Worm (Caenorhabditis elegans): ENCODE data around the gene F10G7.9.
A peak's percentile ranks its signal among the peaks of the same experiment; 100 is the strongest.

F10G7.9 gene

DNA sequence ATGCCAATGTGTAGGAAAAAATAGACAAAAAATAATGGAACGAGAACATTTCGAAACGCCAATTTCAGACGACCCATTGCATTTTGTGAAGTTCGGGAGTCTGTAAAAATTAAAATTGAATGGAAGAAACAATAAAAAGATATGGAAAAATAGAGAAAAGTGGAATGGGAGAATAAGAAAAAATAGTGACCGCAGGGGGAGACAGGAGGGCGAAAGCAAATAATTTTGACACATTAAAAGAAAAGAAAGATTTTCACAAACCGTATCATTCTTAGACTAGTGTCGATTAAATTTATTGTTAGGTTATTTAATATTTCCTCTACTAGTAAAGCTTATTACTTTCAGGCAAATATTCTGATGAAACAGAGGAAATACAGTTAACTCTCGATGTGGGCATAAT is 27.6 kb upstream of the F10G7.9 start, which contains the start of gene F41C3.11:
Gene F41C3.11 (minus strand): TSS at position 101 of the 400 bp plus-strand sequence.
- TF ChIP-seq ceh-31 (tag; optimal IDR thresholded peaks at IDR 0.05) (no peak), pag-3 (tag; optimal IDR thresholded peaks at IDR 0.05; ENCODE audit: borderline replicate concordance) (no peak), elt-2 (tag; optimal IDR thresholded peaks at IDR 0.05) (no peak), hlh-13 (GFP tag; optimal IDR thresholded peaks at IDR 0.05) (no peak), pros-1 (tag; optimal IDR thresholded peaks at IDR 0.05) (no peak), sdc-2 (tag; optimal IDR thresholded peaks at IDR 0.05) (no peak), npax-4 (tag; optimal IDR thresholded peaks at IDR 0.05) (no peak), gmeb-2 (tag; optimal IDR thresholded peaks at IDR 0.05) (no peak), ahr-1 (tag; optimal IDR thresholded peaks at IDR 0.05) (no peak)

DNA sequence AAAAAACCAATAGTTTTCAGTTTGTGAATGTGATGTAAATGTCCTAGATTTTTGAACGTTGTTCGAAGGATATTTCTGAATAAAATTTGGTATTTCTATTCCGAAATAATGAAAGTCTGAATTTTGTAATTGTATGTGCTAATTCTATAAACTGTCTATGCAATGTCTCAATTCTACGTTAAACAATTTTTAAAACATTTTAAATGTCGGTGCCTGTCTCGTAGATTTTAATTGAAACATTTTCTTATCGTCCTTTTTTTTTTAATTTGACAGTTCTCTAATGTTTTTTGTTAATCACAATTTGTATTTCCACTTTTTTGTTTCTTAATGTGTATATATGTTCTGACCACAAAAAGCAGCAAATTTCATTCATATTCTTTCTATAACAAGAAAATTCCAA is 23.4 kb upstream of the F10G7.9 start, which contains the start of gene F41C3.7:
Gene F41C3.7 (plus strand): TSS at position 301 of the 400 bp plus-strand sequence.
- no peak for TF ChIP-seq K09A11.1 (tag; optimal IDR thresholded peaks at IDR 0.05; ENCODE audit: insufficient read depth)

DNA sequence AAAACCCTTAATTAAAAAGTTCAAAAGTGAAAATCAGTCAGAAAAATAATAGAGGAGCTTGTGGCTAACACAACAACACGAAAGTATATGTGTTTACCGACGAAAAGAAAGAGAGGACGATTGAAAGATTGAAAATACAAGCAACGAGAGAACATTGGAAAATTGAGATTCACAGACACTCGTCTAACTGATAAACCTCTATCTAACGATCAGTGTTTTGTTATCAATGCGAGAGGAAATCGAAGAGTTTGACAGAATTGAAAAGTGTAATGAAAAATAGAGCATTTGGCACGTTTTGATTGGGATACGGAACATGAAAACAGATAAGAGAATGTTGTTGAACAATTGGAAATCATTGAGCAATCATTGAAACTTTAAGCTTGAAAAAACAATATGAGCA is 22.4 kb upstream of the F10G7.9 start:
- TF ChIP-seq lin-11 (tag; optimal IDR thresholded peaks at IDR 0.05) (no peak), elt-2 (tag; optimal IDR thresholded peaks at IDR 0.05) (peak; percentile 93)

DNA sequence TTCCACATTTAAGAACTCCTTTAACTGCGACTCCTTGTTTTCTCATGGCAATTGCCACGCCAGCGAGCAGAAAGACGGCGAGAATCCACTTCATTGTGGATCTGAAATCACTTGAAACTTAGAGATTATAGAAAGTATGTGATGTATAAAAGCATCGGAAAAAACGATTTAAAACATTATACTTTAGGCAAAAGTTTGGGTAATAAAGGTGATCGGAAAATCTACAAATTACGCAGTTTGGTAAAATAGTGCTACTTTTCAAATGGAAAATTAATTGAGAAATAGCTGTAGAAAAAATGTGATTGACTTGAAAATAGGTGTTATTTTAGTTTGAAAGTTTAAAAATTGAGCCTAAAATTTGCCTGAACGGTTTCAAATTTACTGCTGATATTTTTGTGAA is 21.5 kb upstream of the F10G7.9 start, which contains the start of gene ttr-41:
Gene ttr-41 (minus strand): TSS at position 101 of the 400 bp plus-strand sequence.
- TF ChIP-seq ceh-24 (tag; optimal IDR thresholded peaks at IDR 0.05) (no peak), F13H6.1 (tag; optimal IDR thresholded peaks at IDR 0.05) (no peak), ahr-1 (tag; optimal IDR thresholded peaks at IDR 0.05) (no peak), ceh-9 (tag; optimal IDR thresholded peaks at IDR 0.05) (no peak), sox-2 (GFP tag; IDR thresholded peaks at IDR 0.05) (no peak), pha-2 (tag; optimal IDR thresholded peaks at IDR 0.05) (no peak), rnt-1 (tag; optimal IDR thresholded peaks at IDR 0.05) (no peak), pha-4 (tag; optimal IDR thresholded peaks at IDR 0.05) (no peak), sox-4 (tag; optimal IDR thresholded peaks at IDR 0.05) (no peak), C08G9.2 (tag; optimal IDR thresholded peaks at IDR 0.05) (no peak), tbx-2 (tag; optimal IDR thresholded peaks at IDR 0.05) (no peak), dve-1 (tag; optimal IDR thresholded peaks at IDR 0.05) (no peak), ceh-30 (tag; optimal IDR thresholded peaks at IDR 0.05) (no peak), pag-3 (tag; optimal IDR thresholded peaks at IDR 0.05; ENCODE audit: borderline replicate concordance) (no peak), fkh-6 (tag; optimal IDR thresholded peaks at IDR 0.05) (no peak), syd-9 (tag; optimal IDR thresholded peaks at IDR 0.05) (no peak), ttx-3 (tag; optimal IDR thresholded peaks at IDR 0.05) (no peak)

DNA sequence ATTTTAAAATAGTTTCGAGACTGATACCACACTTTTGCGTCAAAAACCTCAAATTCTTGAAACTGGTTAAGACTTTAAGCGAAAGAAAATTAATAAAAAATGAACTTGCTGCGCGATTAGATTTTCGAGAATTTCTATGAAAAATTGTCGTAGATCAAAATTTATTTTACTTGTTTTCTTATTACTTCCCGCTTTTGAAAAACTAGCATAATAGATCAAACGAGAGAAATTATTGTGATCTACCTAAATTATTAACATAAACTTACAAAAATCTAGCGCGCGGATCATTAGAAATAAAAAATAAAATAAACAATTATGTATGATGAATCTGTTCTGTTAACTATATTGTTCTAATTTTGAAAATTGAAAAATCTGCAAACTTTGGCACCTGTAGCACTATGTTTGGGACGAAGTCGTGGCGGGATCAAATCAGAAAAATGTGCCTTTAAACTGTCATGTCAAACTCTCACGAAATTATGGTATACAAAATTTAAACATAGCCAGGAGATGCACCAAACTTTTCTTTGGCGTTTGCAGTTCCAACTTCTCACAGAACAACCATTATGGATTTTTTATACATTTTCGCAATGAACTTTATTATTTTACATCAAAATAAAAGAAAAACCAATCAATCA is 20.6 kb upstream of the F10G7.9 start:
- TF ChIP-seq lin-11 (tag; optimal IDR thresholded peaks at IDR 0.05) (no peak), ahr-1 (tag; optimal IDR thresholded peaks at IDR 0.05) (no peak), ceh-45 (GFP tag; IDR thresholded peaks at IDR 0.05) (no peak), nhr-11 (tag; optimal IDR thresholded peaks at IDR 0.05) (no peak), ceh-2 (tag; optimal IDR thresholded peaks at IDR 0.05) (no peak), gmeb-2 (tag; optimal IDR thresholded peaks at IDR 0.05) (no peak), zip-5 (tag; optimal IDR thresholded peaks at IDR 0.05) (no peak), unc-3 (GFP tag; conservative IDR thresholded peaks at IDR 0.05) (no peak), unc-3 (tag; optimal IDR thresholded peaks at IDR 0.05) (no peak), pat-9 (tag; optimal IDR thresholded peaks at IDR 0.05) (no peak), ceh-24 (tag; optimal IDR thresholded peaks at IDR 0.05) (no peak), T23F11.4 (GFP tag; optimal IDR thresholded peaks at IDR 0.05) (no peak), sdc-2 (tag; optimal IDR thresholded peaks at IDR 0.05) (no peak), pha-4 (tag; optimal IDR thresholded peaks at IDR 0.05) (no peak), pax-1 (tag; optimal IDR thresholded peaks at IDR 0.05) (no peak), tbx-7 (tag; optimal IDR thresholded peaks at IDR 0.05) (no peak), eyg-1 (tag; optimal IDR thresholded peaks at IDR 0.05) (no peak), ttx-3 (tag; optimal IDR thresholded peaks at IDR 0.05) (no peak), hlh-15 (tag; optimal IDR thresholded peaks at IDR 0.05) (no peak), F13H6.1 (tag; optimal IDR thresholded peaks at IDR 0.05) (no peak), K09A11.1 (tag; optimal IDR thresholded peaks at IDR 0.05; ENCODE audit: insufficient read depth) (no peak)
